Worm (Caenorhabditis elegans): Measurements from ENCODE around the gene nhr-11.

ce11 chrIV:9063518-9063917 is 6.3 kb upstream of the nhr-11 start:
- no peak for TF ChIP-seq tab-1 (GFP tag; IDR thresholded peaks at IDR 0.05)
- TF ChIP-seq ztf-23 (GFP tag; IDR thresholded peaks at IDR 0.05): no peak
- TF ChIP-seq ref-1 (GFP tag; conservative IDR thresholded peaks at IDR 0.05): no peak
- no peak for TF ChIP-seq flt-1 (GFP tag; IDR thresholded peaks at IDR 0.05)
